Worm (Caenorhabditis elegans): ENCODE measurements around the gene F38E1.10.

- TF ChIP-seq nhr-76 (tag; optimal IDR thresholded peaks at IDR 0.05): no peak
- no peak for TF ChIP-seq hlh-1 (tag; optimal IDR thresholded peaks at IDR 0.05)
- TF ChIP-seq mls-2 (tag; optimal IDR thresholded peaks at IDR 0.05): no peak
- TF ChIP-seq sem-2 (GFP tag; optimal IDR thresholded peaks at IDR 0.05): no peak
- TF ChIP-seq blmp-1 (tag; optimal IDR thresholded peaks at IDR 0.05): no peak
- TF ChIP-seq lsy-2 (tag; optimal IDR thresholded peaks at IDR 0.05): no peak
- TF ChIP-seq snpc-4 (tag; optimal IDR thresholded peaks at IDR 0.05): no peak
- no peak for TF ChIP-seq nhr-237 (tag; optimal IDR thresholded peaks at IDR 0.05)
- TF ChIP-seq elt-3 (tag; optimal IDR thresholded peaks at IDR 0.05): no peak
Measured at ce11 chrV:8414036-8414728, 38.9 kb upstream of the F38E1.10 start, which contains the start of gene pos-1.
